Worm (Caenorhabditis elegans) whole organism, young adult: Measurements from ENCODE around the gene F52E10.4.
A peak's percentile ranks its signal among the peaks of the same experiment; 100 is the strongest.

ENCODE experiments used
- Y79H2A.3 ChIP-seq: fragments of 200-800 bp; sonication (Bioruptor generic); conservative IDR thresholded peaks from 2 replicates; pipeline ENCODE4 v1.3.6; 2022; ENCODE audit warnings: missing genetic modification reagents, missing genetic modification characterization, missing compliant biosample characterization
- bed-2 ChIP-seq: fragments of 200-800 bp; sonication (Bioruptor generic); IDR thresholded peaks from 2 replicates; pipeline ENCODE4 v1.3.6; 2022; ENCODE audit warnings: missing genetic modification reagents, missing genetic modification characterization, missing compliant biosample characterization
- cebp-1 ChIP-seq, 2 experiments: fragments of 200-800 bp in 1 of 2; sonication (Bioruptor generic) in 1 of 2; sonication (generic microtip) in 1 of 2; IDR thresholded peaks in 1 of 2; optimal IDR thresholded peaks in 1 of 2; 2 replicates each; pipeline versions ENCODE4 v1.3.6 to Lab custom; 2017 to 2022; ENCODE audit warnings: missing compliant biosample characterization in 2 of 2, missing genetic modification characterization in 2 of 2, mild to moderate bottlenecking in 1 of 2, missing genetic modification reagents in 1 of 2, moderate library complexity in 1 of 2
- ceh-40 ChIP-seq: fragments of 200-800 bp; sonication (Bioruptor generic); IDR thresholded peaks from 2 replicates; pipeline ENCODE4 v1.3.6; 2022; ENCODE audit warnings: missing genetic modification characterization, missing compliant biosample characterization
- dox-1 ChIP-seq: fragments of 200-800 bp; sonication (Bioruptor generic); IDR thresholded peaks from 2 replicates; pipeline ENCODE4 v1.3.6; 2022; ENCODE audit warnings: missing genetic modification reagents, missing genetic modification characterization, missing compliant biosample characterization
- lin-35 ChIP-seq, 3 experiments: fragments of 150-350 bp in 2 of 3; sonication (generic microtip) in 1 of 3; optimal IDR thresholded peaks; 2 replicates each; lab custom pipeline; 2014 to 2018; ENCODE audit warnings: missing biosample characterization in 3 of 3, missing genetic modification characterization in 3 of 3, missing genetic modification reagents in 3 of 3
- sea-2 ChIP-seq: fragments of 200-800 bp; sonication (Bioruptor generic); IDR thresholded peaks from 2 replicates; pipeline ENCODE4 v1.3.6; 2022; ENCODE audit warnings: missing genetic modification characterization, missing compliant biosample characterization
- snpc-4 ChIP-seq, 5 experiments: fragments of 150-350 bp in 1 of 5; sonication (generic microtip) in 4 of 5; optimal IDR thresholded peaks; 2 replicates each; lab custom pipeline; 2014 to 2018; ENCODE audit warnings: missing genetic modification characterization in 5 of 5, missing biosample characterization in 3 of 5, antibody characterized with exemption in 2 of 5, mild to moderate bottlenecking in 2 of 5, missing compliant biosample characterization in 2 of 5, missing genotype in 2 of 5, moderate library complexity in 2 of 5, missing genetic modification reagents in 1 of 5

DNA sequence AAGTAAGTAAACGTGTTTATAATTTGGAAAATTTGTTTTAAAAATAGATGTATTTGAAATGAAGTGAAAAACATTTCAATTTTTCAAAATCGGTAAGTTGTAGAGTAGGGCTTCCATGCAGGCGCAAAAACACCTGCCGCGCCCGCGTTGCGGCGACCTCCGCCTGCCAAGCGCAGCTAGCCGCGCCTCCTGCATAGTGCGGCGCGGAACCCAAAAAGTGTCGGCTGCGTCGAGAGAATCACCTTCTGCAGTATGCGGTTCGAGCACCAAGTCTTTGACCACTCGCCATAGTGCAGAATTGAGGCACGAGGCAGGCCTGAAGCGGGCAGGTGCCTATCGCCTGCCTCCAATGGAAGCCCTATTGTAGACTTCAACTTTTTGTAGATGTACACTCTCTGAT is 16.9 kb upstream of the F52E10.4 start:
- TF ChIP-seq snpc-4 (GFP tag; optimal IDR thresholded peaks at IDR 0.05; lab: Kevin White, UChicago) (peak; percentile 19), snpc-4 (tag; optimal IDR thresholded peaks at IDR 0.05; lab: Kevin White, UChicago) (peak in 3 of 4 experiments; percentile 65 to 93 (median 89)), Y79H2A.3 (GFP tag; lab: Robert Waterston, UW) (no peak), ceh-40 (GFP tag; lab: Robert Waterston, UW) (no peak), cebp-1 (GFP tag; IDR thresholded peaks at IDR 0.05; lab: Robert Waterston, UW) (no peak), cebp-1 (tag; optimal IDR thresholded peaks at IDR 0.05; lab: Kevin White, UChicago) (no peak), lin-35 (GFP tag; optimal IDR thresholded peaks at IDR 0.05; lab: Kevin White, UChicago) (no peak), sea-2 (GFP tag; lab: Robert Waterston, UW) (no peak), bed-2 (GFP tag; lab: Robert Waterston, UW) (0 out of 2 replicates have a peak, but pooled peaks have one; percentile 36), dox-1 (GFP tag; lab: Robert Waterston, UW) (no peak)
